Worm (Caenorhabditis elegans) whole organism, midembryonic: ENCODE results near the gene Y39B6A.10.

Source experiments
- flt-1 ChIP-seq: fragments of 200-800 bp; sonication (Bioruptor generic); IDR thresholded peaks from 2 replicates; pipeline ENCODE4 v1.3.6; 2022; ENCODE audit warnings: missing genetic modification characterization, missing compliant biosample characterization
- ztf-23 ChIP-seq: fragments of 200-800 bp; sonication (Bioruptor generic); IDR thresholded peaks from 2 replicates; pipeline ENCODE4 v1.3.6; 2022; ENCODE audit warnings: missing genetic modification reagents, missing genetic modification characterization, missing compliant biosample characterization
- ztf-29 ChIP-seq: fragments of 200-800 bp; sonication (Bioruptor generic); IDR thresholded peaks from 2 replicates; pipeline ENCODE4 v1.3.6; 2022; ENCODE audit warnings: missing genetic modification reagents, missing genetic modification characterization, missing compliant biosample characterization

- TF ChIP-seq ztf-29 (GFP tag; lab: Robert Waterston, UW) (no peak), flt-1 (no peak), ztf-23 (no peak)
Observed at ce11 chrV:19181684-19182083, 48.3 kb upstream of the Y39B6A.10 start.
